Worm (Caenorhabditis elegans): ENCODE results near the gene T03G11.10.

The T03G11.10 gene

DNA sequence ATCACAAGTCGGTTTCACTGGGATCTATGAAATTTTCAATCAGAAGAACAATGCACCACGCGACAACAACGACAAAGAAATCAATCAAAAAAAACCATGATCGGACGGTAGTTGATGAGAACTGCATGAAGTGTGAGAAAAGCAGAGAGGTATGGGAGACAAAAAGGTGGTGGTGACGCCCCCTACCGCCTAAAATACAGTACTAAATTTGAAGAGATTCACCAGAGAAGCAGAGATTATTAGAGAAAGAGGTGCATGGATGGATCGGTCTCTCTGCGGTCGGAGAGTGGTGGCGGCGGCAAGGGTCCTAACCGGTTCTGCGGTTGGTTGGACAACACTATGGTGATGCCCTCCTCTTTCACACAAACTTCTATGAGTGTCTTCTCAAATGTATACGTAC is 51.7 kb downstream of the T03G11.10 start:
- TF ChIP-seq unc-62 (GFP tag; optimal IDR thresholded peaks at IDR 0.05), result no peak
